Worm (Caenorhabditis elegans): ENCODE measurements around the gene chil-25.
"Not testable (repeated sequence)": the region's sequence is repeated elsewhere in the genome, so short reads cannot be mapped to it uniquely, and the experiment has no call there.

The chil-25 gene

DNA sequence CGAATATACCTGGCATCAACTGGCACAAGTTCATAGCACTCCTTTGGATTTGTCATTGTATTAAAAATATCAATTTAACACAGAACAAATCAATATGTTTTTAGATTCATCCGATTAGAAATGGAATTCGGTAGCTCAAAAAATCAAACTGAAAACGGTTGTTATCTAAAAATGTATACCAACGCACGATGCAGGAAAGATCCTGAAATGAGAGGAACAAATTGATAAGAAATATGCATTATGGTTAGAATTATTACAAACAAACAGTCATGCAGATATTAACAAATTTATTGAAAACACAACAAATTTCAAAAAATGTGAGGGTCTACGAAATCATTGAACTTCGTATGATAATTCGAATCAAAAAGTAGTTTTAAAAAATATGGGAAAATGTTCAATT lies 4.2 kb downstream of the chil-25 start, which contains the start of gene T19H5.6:
Gene T19H5.6 (minus strand): TSS at position 195 of the 400 bp plus-strand sequence.
- no peak for TF ChIP-seq egl-13 (tag; optimal IDR thresholded peaks at IDR 0.05)
- TF ChIP-seq nhr-84 (tag; optimal IDR thresholded peaks at IDR 0.05), result no peak
- TF ChIP-seq elt-2 (tag; optimal IDR thresholded peaks at IDR 0.05), result peak; percentile 48
- TF ChIP-seq hlh-4 (tag; optimal IDR thresholded peaks at IDR 0.05), result no peak

DNA sequence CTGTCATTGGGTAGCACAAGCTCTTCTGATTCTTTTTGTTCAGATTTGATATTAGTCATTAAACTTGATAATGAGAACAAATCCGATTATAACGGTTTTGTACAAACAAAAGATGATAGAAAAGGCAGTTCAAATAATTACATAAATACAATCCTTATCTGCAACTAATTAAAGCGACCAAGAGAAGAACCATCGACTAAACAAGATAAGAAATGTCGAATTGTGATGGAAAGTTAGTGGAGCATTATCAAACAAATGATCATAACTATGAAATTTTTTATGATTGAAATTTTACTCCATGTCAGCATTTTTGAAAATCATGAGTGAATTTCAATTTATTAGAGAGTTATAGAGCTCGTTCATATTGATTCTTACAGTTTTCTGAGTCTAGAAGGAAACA lies 5.9 kb downstream of the chil-25 start, which contains the start of gene chil-23:
Gene chil-23 (minus strand): TSS at position 198 of the 400 bp plus-strand sequence.
- TF ChIP-seq elt-2 (tag; optimal IDR thresholded peaks at IDR 0.05) (peak; percentile 95), nhr-20 (tag; optimal IDR thresholded peaks at IDR 0.05) (peak; percentile 17), pag-3 (tag; optimal IDR thresholded peaks at IDR 0.05; ENCODE audit: borderline replicate concordance, insufficient read depth) (no peak), ceh-90 (tag; optimal IDR thresholded peaks at IDR 0.05) (no peak)

DNA sequence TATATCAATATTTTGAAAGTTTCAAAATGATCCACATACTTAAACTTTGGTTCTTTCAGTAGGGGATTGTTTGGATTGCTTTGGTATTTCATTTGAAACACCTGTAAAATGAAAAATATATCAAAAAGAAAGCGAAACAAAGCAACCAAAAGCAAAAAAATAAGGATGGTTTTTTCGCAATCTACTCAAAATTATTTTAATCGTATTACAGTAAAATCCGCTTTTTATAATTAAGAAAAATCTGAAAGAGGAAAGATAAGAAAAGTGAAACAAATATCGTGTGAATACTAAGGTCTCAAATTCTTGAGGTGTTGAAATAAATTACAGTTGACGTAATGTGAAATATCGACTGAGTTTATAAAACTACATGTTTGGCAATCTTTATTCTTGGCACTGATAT lies 8.2 kb downstream of the chil-25 start, which contains the start of gene chil-22:
Gene chil-22 (minus strand): TSS at position 101 of the 400 bp plus-strand sequence.
- TF ChIP-seq skn-1 (tag; optimal IDR thresholded peaks at IDR 0.05) (no peak), ets-5 (GFP tag; IDR thresholded peaks at IDR 0.05) (no peak), nhr-20 (tag; optimal IDR thresholded peaks at IDR 0.05) (no peak), pqm-1 (tag; optimal IDR thresholded peaks at IDR 0.05) (no peak), fkh-4 (tag; optimal IDR thresholded peaks at IDR 0.05; ENCODE audit: borderline replicate concordance) (no peak), fos-1 (tag; optimal IDR thresholded peaks at IDR 0.05) (no peak), vab-15 (tag; optimal IDR thresholded peaks at IDR 0.05) (no peak), hpl-2 (GFP tag; optimal IDR thresholded peaks at IDR 0.05) (no peak), tbx-2 (tag; optimal IDR thresholded peaks at IDR 0.05) (no peak), egl-13 (tag; optimal IDR thresholded peaks at IDR 0.05) (no peak), C16A3.4 (tag; optimal IDR thresholded peaks at IDR 0.05) (no peak), fkh-8 (tag; optimal IDR thresholded peaks at IDR 0.05) (no peak), ztf-4 (tag; optimal IDR thresholded peaks at IDR 0.05) (no peak), unc-98 (GFP tag; IDR thresholded peaks at IDR 0.05) (no peak), Y116A8C.19 (tag; optimal IDR thresholded peaks at IDR 0.05; ENCODE audit: borderline replicate concordance) (no peak), mab-9 (GFP tag; IDR thresholded peaks at IDR 0.05) (no peak), pag-3 (tag; optimal IDR thresholded peaks at IDR 0.05; ENCODE audit: borderline replicate concordance, insufficient read depth) (no peak), dpl-1 (GFP tag; optimal IDR thresholded peaks at IDR 0.05) (no peak), rnt-1 (tag; optimal IDR thresholded peaks at IDR 0.05) (no peak)

DNA sequence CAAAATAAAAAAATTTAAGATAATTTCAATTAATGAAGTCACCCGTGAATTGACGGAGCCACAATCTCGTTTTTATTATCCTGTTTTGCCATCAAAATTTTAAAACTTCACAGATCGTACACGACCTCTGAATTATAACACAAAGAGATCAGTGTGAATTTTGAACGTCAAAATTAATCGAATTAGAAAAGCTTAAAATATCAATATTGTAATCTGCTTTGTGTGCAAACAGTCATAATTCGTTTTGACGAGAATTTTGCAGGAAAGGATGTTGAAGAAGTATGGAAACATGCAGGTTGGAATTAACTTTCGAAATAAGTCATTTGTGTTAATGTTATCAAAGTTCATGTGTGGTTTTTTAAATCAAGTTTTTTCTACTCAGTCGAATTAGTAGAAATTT lies 12.4 kb downstream of the chil-25 start, which contains the start of gene chil-21:
Gene chil-21 (minus strand): TSS at position 101 of the 400 bp plus-strand sequence.
- TF ChIP-seq ztf-11, tbx-2, lsy-2 (tag; optimal IDR thresholded peaks at IDR 0.05): not testable (repeated sequence)

- TF ChIP-seq ceh-90 (tag; optimal IDR thresholded peaks at IDR 0.05); unc-98 (GFP tag; IDR thresholded peaks at IDR 0.05); dpl-1 (GFP tag; optimal IDR thresholded peaks at IDR 0.05): not testable (repeated sequence)
These were observed 14.8 kb downstream of the chil-25 start, which contains the start of gene R09D1.14 for ce11 chrII:9459462-9459861. R09D1.14 (minus strand) TSS chrII:9459562.

- TF ChIP-seq efl-1 (optimal IDR thresholded peaks at IDR 0.05), result no peak
- TF ChIP-seq efl-1 (GFP tag; optimal IDR thresholded peaks at IDR 0.05 in 1 of 2), result peak in 1 of 2 experiments; percentile 5
- TF ChIP-seq dsc-1 (tag; optimal IDR thresholded peaks at IDR 0.05), result no peak
These were observed 20.0 kb downstream of the chil-25 start, which contains the start of gene chil-19 for ce11 chrII:9454304-9454703. chil-19 (minus strand) TSS chrII:9454404.

DNA sequence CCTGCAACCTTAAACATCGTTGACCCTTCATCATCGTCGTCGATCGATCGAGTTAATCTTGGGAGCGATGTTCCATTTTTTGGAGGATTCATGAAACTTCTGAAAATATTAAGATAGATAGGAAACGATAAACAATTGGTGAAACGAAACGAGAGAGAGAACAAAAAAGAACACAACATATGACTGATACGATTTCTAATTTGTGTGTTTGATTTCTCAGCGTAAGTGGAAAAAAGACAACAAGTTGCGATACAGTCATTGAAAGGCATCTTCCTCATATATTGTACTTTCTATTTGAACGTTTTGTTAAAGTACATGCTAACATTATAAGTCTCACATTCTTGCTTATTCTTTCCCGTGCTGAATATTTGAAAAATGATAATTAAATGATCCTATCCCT lies 22.1 kb downstream of the chil-25 start, which contains the start of gene R09D1.12:
Gene R09D1.12 (minus strand): TSS at position 101 of the 400 bp plus-strand sequence.
- not testable (repeated sequence) for TF ChIP-seq lin-13 (GFP tag; optimal IDR thresholded peaks at IDR 0.05); zip-4 (GFP tag; optimal IDR thresholded peaks at IDR 0.05); fkh-4 (tag; optimal IDR thresholded peaks at IDR 0.05; ENCODE audit: borderline replicate concordance)
